Worm (Caenorhabditis elegans) whole organism, dauer: ENCODE measurements around the gene ZK688.7.

ENCODE experiments used
- unc-62 ChIP-seq: sonication (generic microtip); optimal IDR thresholded peaks from 2 replicates; lab custom pipeline; 2017; ENCODE audit warnings: missing biosample characterization, missing genetic modification reagents, missing genetic modification characterization

ZK688.7 gene

ce11 chrIII:7889036-7889435 lies 22.4 kb downstream of the ZK688.7 start:
- TF ChIP-seq unc-62: no peak

- no peak for TF ChIP-seq unc-62
These were observed 26.6 kb downstream of the ZK688.7 start, which contains the start of gene ZK688.11 for ce11 chrIII:7884863-7885262. Gene ZK688.11 (minus strand): TSS chrIII:7884963.

ce11 chrIII:7882900-7883299 lies 28.5 kb downstream of the ZK688.7 start, which contains the start of gene ZK688.9:
Gene ZK688.9 (minus strand): TSS chrIII:7883000.
- no peak for TF ChIP-seq unc-62

- TF ChIP-seq unc-62: no peak
These were observed 31.2 kb downstream of the ZK688.7 start for ce11 chrIII:7880132-7880715.

ce11 chrIII:7878852-7879329 lies 32.5 kb downstream of the ZK688.7 start, which contains the start of gene sup-18:
Gene sup-18 (minus strand): TSS chrIII:7878902.
- TF ChIP-seq unc-62: no peak

ce11 chrIII:7877090-7877489 lies 34.3 kb downstream of the ZK688.7 start:
- TF ChIP-seq unc-62: no peak

- no peak for TF ChIP-seq unc-62
These were observed 38.0 kb downstream of the ZK688.7 start, which contains the start of gene tyr-1 for ce11 chrIII:7873481-7873880. Gene tyr-1 (plus strand): TSS chrIII:7873781.

ce11 chrIII:7872776-7873175 lies 38.7 kb downstream of the ZK688.7 start:
- no peak for TF ChIP-seq unc-62

ce11 chrIII:7866189-7866588 lies 45.2 kb downstream of the ZK688.7 start, which contains the start of gene cup-4:
Gene cup-4 (plus strand): TSS chrIII:7866489.
- TF ChIP-seq unc-62: no peak

- no peak for TF ChIP-seq unc-62
These were observed 46.1 kb downstream of the ZK688.7 start, which contains the start of gene slc-17.3 for ce11 chrIII:7865238-7865761. Gene slc-17.3 (minus strand): TSS chrIII:7865288.

- no peak for TF ChIP-seq unc-62
These were observed 49.8 kb downstream of the ZK688.7 start, which contains the start of gene snr-5 for ce11 chrIII:7861535-7862120. Gene snr-5 (plus strand): TSS chrIII:7862070.

ce11 chrIII:7860885-7861284 lies 50.5 kb downstream of the ZK688.7 start, which contains the start of gene cuc-1:
Gene cuc-1 (minus strand): TSS chrIII:7860985.
- TF ChIP-seq unc-62: no peak
